Worm (Caenorhabditis elegans) whole organism, L4 larva: ENCODE results near the gene fbxl-5.

ENCODE experiments used
- F10B5.3 ChIP-seq: sonication (generic microtip); optimal IDR thresholded peaks from 2 replicates; lab custom pipeline; 2016; ENCODE audit warnings: mild to moderate bottlenecking, missing genetic modification characterization, missing compliant biosample characterization
- F44E2.7 ChIP-seq: fragments of 200-800 bp; sonication (Bioruptor generic); IDR thresholded peaks from 2 replicates; pipeline ENCODE4 v2.1.2; 2022; ENCODE audit warnings: missing genetic modification characterization, missing compliant biosample characterization
- R02D3.7 ChIP-seq: fragments of 150-350 bp; sonication (generic microtip); optimal IDR thresholded peaks from 3 replicates; lab custom pipeline; 2014; ENCODE audit warnings: missing biosample characterization, missing genetic modification characterization
- T26A8.4 ChIP-seq: fragments of 200-800 bp; sonication (Bioruptor generic); IDR thresholded peaks from 2 replicates; pipeline ENCODE4 v1.3.6; 2022; ENCODE audit warnings: missing genetic modification characterization, missing compliant biosample characterization
- Y48G9A.11 ChIP-seq: fragments of 200-800 bp; sonication (Bioruptor generic); IDR thresholded peaks from 2 replicates; pipeline ENCODE4 v1.3.6; 2022; ENCODE audit warnings: missing genetic modification reagents, missing genetic modification characterization, missing compliant biosample characterization
- Y75B8A.6 ChIP-seq: fragments of 200-800 bp; sonication (Bioruptor generic); IDR thresholded peaks from 2 replicates; pipeline ENCODE4 v1.3.6; 2022; ENCODE audit warnings: missing genetic modification reagents, missing genetic modification characterization, missing compliant biosample characterization
- ZK337.2 ChIP-seq: fragments of 200-800 bp; sonication (Bioruptor generic); IDR thresholded peaks from 2 replicates; pipeline ENCODE4 v1.3.6; 2022; ENCODE audit warnings: missing genetic modification reagents, missing genetic modification characterization, missing compliant biosample characterization
- ZK546.5 ChIP-seq, 2 experiments: sonication (generic microtip); optimal IDR thresholded peaks; 2 replicates each; lab custom pipeline; 2017; ENCODE audit warnings: missing biosample characterization in 2 of 2, missing genetic modification characterization in 2 of 2
- aha-1 ChIP-seq: fragments of 150-350 bp; peaks from one replicate; lab custom pipeline; 2014; ENCODE audit warnings: missing biosample characterization, missing genetic modification characterization
- aly-2 ChIP-seq: sonication (generic microtip); optimal IDR thresholded peaks from 2 replicates; lab custom pipeline; 2018; ENCODE audit warnings: missing biosample characterization, missing genetic modification characterization
- attf-4 ChIP-seq: sonication (generic microtip); optimal IDR thresholded peaks from 3 replicates; lab custom pipeline; 2017; ENCODE audit warnings: missing biosample characterization, missing genetic modification characterization
- ceh-20 ChIP-seq: fragments of 200-800 bp; sonication (Bioruptor generic); IDR thresholded peaks from 2 replicates; pipeline ENCODE4 v1.3.6; 2022; ENCODE audit warnings: missing genetic modification reagents, missing genetic modification characterization, missing compliant biosample characterization
- ceh-28 ChIP-seq: fragments of 150-350 bp; optimal IDR thresholded peaks from 2 replicates; lab custom pipeline; 2014; ENCODE audit warnings: missing biosample characterization, missing genetic modification reagents, missing genetic modification characterization
- ces-1 ChIP-seq: fragments of 150-350 bp; sonication (generic microtip); optimal IDR thresholded peaks from 4 replicates; lab custom pipeline; 2014; ENCODE audit warnings: missing biosample characterization, missing genetic modification reagents, missing genetic modification characterization
- daf-12 ChIP-seq: fragments of 150-350 bp; optimal IDR thresholded peaks from 2 replicates; lab custom pipeline; 2014; ENCODE audit warnings: missing biosample characterization, missing genetic modification reagents, missing genetic modification characterization
- daf-19 ChIP-seq: fragments of 200-800 bp; sonication (Bioruptor generic); conservative IDR thresholded peaks from 2 replicates; pipeline ENCODE4 v1.3.6; 2022; ENCODE audit warnings: missing genetic modification characterization, missing compliant biosample characterization
- daf-8 ChIP-seq: fragments of 200-800 bp; sonication (Bioruptor generic); IDR thresholded peaks from 2 replicates; pipeline ENCODE4 v1.3.6; 2022; ENCODE audit warnings: missing genetic modification characterization, missing compliant biosample characterization
- dmd-9 ChIP-seq: fragments of 200-800 bp; sonication (Bioruptor generic); IDR thresholded peaks from 2 replicates; pipeline ENCODE4 v1.3.6; 2022; ENCODE audit warnings: missing genetic modification reagents, missing genetic modification characterization, missing compliant biosample characterization
- egl-27 ChIP-seq: sonication (generic microtip); optimal IDR thresholded peaks from 3 replicates; lab custom pipeline; 2017; ENCODE audit warnings: missing biosample characterization, missing genetic modification reagents, missing genetic modification characterization
- fos-1 ChIP-seq: fragments of 150-350 bp; optimal IDR thresholded peaks from 2 replicates; lab custom pipeline; 2014; ENCODE audit warnings: missing biosample characterization, missing genetic modification characterization
- hlh-11 ChIP-seq: fragments of 200-800 bp; sonication (Bioruptor generic); optimal IDR thresholded peaks from 2 replicates; lab custom pipeline; 2018; ENCODE audit warnings: mild to moderate bottlenecking, missing genetic modification characterization, missing compliant biosample characterization
- hlh-30 ChIP-seq: sonication (generic microtip); optimal IDR thresholded peaks from 2 replicates; lab custom pipeline; 2017; ENCODE audit warnings: antibody characterized with exemption, mild to moderate bottlenecking, missing genetic modification characterization, missing compliant biosample characterization; ENCODE audit not compliant: insufficient read depth
- lin-13 ChIP-seq: fragments of 150-350 bp; optimal IDR thresholded peaks from 2 replicates; lab custom pipeline; 2014; ENCODE audit warnings: missing biosample characterization, missing genetic modification reagents, missing genetic modification characterization
- lin-29 ChIP-seq: fragments of 200-800 bp; sonication (Bioruptor generic); IDR thresholded peaks from 2 replicates; pipeline ENCODE4 v1.3.6; 2022; ENCODE audit warnings: missing genetic modification reagents, missing genetic modification characterization, missing compliant biosample characterization
- lir-3 ChIP-seq: sonication (generic microtip); optimal IDR thresholded peaks from 2 replicates; lab custom pipeline; 2016; ENCODE audit warnings: mild to moderate bottlenecking, missing genetic modification characterization, missing compliant biosample characterization
- madf-5 ChIP-seq, 2 experiments: fragments of 200-800 bp; sonication (Bioruptor generic); IDR thresholded peaks; 2 replicates each; pipeline ENCODE4 v1.3.6; 2022; ENCODE audit warnings: missing compliant biosample characterization in 2 of 2, missing genetic modification characterization in 2 of 2
- mdl-1 ChIP-seq, 2 experiments: fragments of 150-350 bp in 1 of 2; sonication (generic microtip) in 1 of 2; optimal IDR thresholded peaks; 2 replicates each; lab custom pipeline; 2014 to 2017; ENCODE audit warnings: missing biosample characterization in 2 of 2, missing genetic modification characterization in 2 of 2
- mxl-2 ChIP-seq: fragments of 200-800 bp; sonication (Bioruptor generic); conservative IDR thresholded peaks from 2 replicates; pipeline ENCODE4 v1.3.6; 2022; ENCODE audit warnings: missing genetic modification reagents, missing genetic modification characterization, missing compliant biosample characterization
- nhr-102 ChIP-seq: sonication (generic microtip); optimal IDR thresholded peaks from 2 replicates; lab custom pipeline; 2016; ENCODE audit warnings: mild to moderate bottlenecking, missing genetic modification characterization, moderate library complexity, missing compliant biosample characterization
- nhr-11 ChIP-seq: fragments of 150-350 bp; optimal IDR thresholded peaks from 2 replicates; lab custom pipeline; 2014; ENCODE audit warnings: missing biosample characterization, missing genetic modification characterization
- nhr-25 ChIP-seq: sonication (generic microtip); optimal IDR thresholded peaks from 2 replicates; lab custom pipeline; 2017; ENCODE audit warnings: missing genetic modification characterization, mild to moderate bottlenecking, missing compliant biosample characterization, antibody characterized with exemption, moderate library complexity, borderline replicate concordance; ENCODE audit not compliant: insufficient read depth
- nhr-48 ChIP-seq: sonication (generic microtip); optimal IDR thresholded peaks from 2 replicates; lab custom pipeline; 2016; ENCODE audit warnings: mild to moderate bottlenecking, missing genetic modification characterization, missing compliant biosample characterization
- nhr-76 ChIP-seq: fragments of 150-350 bp; optimal IDR thresholded peaks from 2 replicates; lab custom pipeline; 2014; ENCODE audit warnings: missing biosample characterization, missing genetic modification characterization
- nhr-77 ChIP-seq: fragments of 150-350 bp; optimal IDR thresholded peaks from 2 replicates; lab custom pipeline; 2014; ENCODE audit warnings: missing biosample characterization, missing genetic modification characterization
- php-3 ChIP-seq: fragments of 200-800 bp; sonication (Bioruptor generic); IDR thresholded peaks from 2 replicates; pipeline ENCODE4 v1.3.6; 2022; ENCODE audit warnings: missing genetic modification reagents, missing genetic modification characterization, missing compliant biosample characterization
- saeg-2 ChIP-seq: fragments of 200-800 bp; sonication (Bioruptor generic); IDR thresholded peaks from 2 replicates; pipeline ENCODE4 v1.3.6; 2022; ENCODE audit warnings: missing genetic modification reagents, missing genetic modification characterization, missing compliant biosample characterization
- snpc-1.2 ChIP-seq: fragments of 200-800 bp; sonication (Bioruptor generic); IDR thresholded peaks from 2 replicates; pipeline ENCODE4 v1.3.6; 2022; ENCODE audit warnings: missing genetic modification reagents, missing genetic modification characterization, missing compliant biosample characterization
- spr-3 ChIP-seq: fragments of 200-800 bp; sonication (Bioruptor generic); optimal IDR thresholded peaks from 2 replicates; lab custom pipeline; 2018; ENCODE audit warnings: mild to moderate bottlenecking, missing genetic modification characterization, missing compliant biosample characterization
- tra-1 ChIP-seq: fragments of 200-800 bp; sonication (Bioruptor generic); IDR thresholded peaks from 2 replicates; pipeline ENCODE4 v1.3.6; 2022; ENCODE audit warnings: missing genetic modification reagents, missing genetic modification characterization, missing compliant biosample characterization
- unc-130 ChIP-seq: sonication (generic microtip); optimal IDR thresholded peaks from 2 replicates; lab custom pipeline; 2016; ENCODE audit warnings: missing genetic modification reagents, missing genetic modification characterization, missing compliant biosample characterization
- unc-62 ChIP-seq, 3 experiments: fragments of 150-350 bp in 1 of 3; sonication (generic microtip); optimal IDR thresholded peaks in 2 of 3; peaks in 1 of 3; 1 replicate in 1 of 3; 2 replicates in 2 of 3; lab custom pipeline; 2014 to 2017; ENCODE audit warnings: missing biosample characterization in 3 of 3, missing genetic modification characterization in 3 of 3, missing genetic modification reagents in 3 of 3, missing genotype in 1 of 3
- vab-7 ChIP-seq: fragments of 200-800 bp; sonication (Bioruptor generic); IDR thresholded peaks from 2 replicates; pipeline ENCODE4 v1.3.6; 2022; ENCODE audit warnings: missing genetic modification reagents, missing genetic modification characterization, missing compliant biosample characterization
- zfp-3 ChIP-seq: fragments of 200-800 bp; sonication (Bioruptor generic); conservative IDR thresholded peaks from 2 replicates; pipeline ENCODE4 v1.3.6; 2022; ENCODE audit warnings: missing genetic modification reagents, missing genetic modification characterization, missing compliant biosample characterization
- zip-11 ChIP-seq: fragments of 200-800 bp; sonication (Bioruptor generic); IDR thresholded peaks from 2 replicates; pipeline ENCODE4 v1.3.6; 2022; ENCODE audit warnings: missing genetic modification characterization, missing compliant biosample characterization
- zip-2 ChIP-seq: fragments of 150-350 bp; optimal IDR thresholded peaks from 2 replicates; lab custom pipeline; 2014; ENCODE audit warnings: missing biosample characterization, missing genetic modification characterization

fbxl-5 gene

DNA sequence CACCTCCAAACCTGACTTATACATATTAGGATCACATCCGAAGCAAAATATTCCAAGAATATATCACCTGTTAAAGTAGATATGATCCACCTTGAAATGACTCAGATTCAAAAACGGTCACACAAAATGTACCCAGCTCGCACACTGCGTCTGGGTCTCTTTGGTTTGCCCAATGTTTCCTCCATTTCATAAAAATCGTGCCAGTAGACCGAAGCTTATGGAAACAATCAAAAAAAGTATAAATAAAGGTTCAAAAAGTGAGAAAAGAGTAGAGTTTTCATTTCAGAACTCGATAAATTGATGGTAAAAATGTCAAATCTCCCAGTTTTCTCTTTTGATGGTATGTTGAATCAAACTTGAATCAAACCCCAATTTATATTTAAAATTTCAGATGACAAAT is 5.0 kb upstream of the fbxl-5 start, which contains the start of gene srr-9:
Gene srr-9, plus strand, starts transcription at position 301 of the 400 bp plus-strand sequence.
- TF ChIP-seq aha-1 (tag; lab: Kevin White, UChicago) (peak; percentile 80), daf-19 (GFP tag; lab: Robert Waterston, UW) (no peak), nhr-77 (tag; lab: Kevin White, UChicago) (no peak), aly-2 (no peak), lin-13 (GFP tag; lab: Kevin White, UChicago) (no peak), madf-5 (GFP tag; IDR thresholded peaks at IDR 0.05; lab: Robert Waterston, UW) (no peak), mxl-2 (no peak), spr-3 (GFP tag; lab: Kevin White, UChicago) (no peak)

DNA sequence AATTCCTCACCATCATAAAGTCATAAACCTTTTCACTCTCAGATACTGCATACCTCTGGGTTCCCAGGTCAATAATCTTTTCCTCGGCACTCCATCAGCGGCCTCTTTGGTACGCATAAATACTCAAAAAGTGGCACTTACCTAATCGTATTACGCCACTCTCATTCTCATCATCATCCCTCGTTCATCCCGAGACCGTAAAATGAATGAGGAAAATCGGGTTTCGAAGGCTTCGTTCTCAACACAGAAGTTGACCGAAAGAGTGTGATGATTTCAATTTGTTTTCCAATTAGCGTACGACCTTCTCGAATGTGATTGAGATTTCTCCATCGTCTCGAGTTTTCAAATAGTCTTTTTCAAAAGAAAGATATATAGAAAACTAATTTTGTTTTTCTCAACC is 2.8 kb upstream of the fbxl-5 start:
- TF ChIP-seq nhr-25 (peak; percentile 13), vab-7 (no peak), unc-62 (GFP tag; optimal IDR thresholded peaks at IDR 0.05 in 1 of 2; lab: Kevin White, UChicago) (peak in 1 of 2 experiments; percentile 91), unc-62 (tag; optimal IDR thresholded peaks at IDR 0.05; lab: Kevin White, UChicago) (no peak), hlh-11 (tag; lab: Kevin White, UChicago) (no peak), nhr-77 (tag; lab: Kevin White, UChicago) (no peak)
- TF ChIP-seq, all 104 proteins: peak for 2

DNA sequence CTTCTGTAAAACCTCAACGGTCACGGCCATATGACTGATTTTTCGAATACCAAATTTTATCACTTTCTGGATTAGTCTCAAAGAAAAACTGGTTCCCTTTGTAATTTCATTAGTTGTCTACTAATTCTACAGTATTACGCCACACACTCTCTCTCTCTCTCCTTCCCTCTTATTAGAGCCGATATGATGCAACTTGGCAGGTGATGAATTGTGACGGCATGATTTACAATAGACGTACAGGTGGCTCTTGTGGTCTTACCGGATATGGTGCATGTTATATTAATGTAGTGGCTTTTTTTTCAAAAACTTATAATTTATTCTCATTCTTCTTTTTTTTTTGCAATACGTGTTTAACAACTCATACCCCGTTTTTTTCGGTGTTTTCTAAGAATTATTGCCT is 791 bp upstream of the fbxl-5 start:
- TF ChIP-seq hlh-30 (tag; lab: Kevin White, UChicago): no peak
- no peak for TF ChIP-seq mxl-2
- TF ChIP-seq F10B5.3 (tag; lab: Kevin White, UChicago): no peak
- TF ChIP-seq ceh-20 (GFP tag; lab: Robert Waterston, UW): no peak
- TF ChIP-seq F44E2.7 (GFP tag; lab: Robert Waterston, UW): no peak
- TF ChIP-seq R02D3.7 (tag; lab: Kevin White, UChicago): no peak
- no peak for TF ChIP-seq tra-1 (GFP tag; lab: Robert Waterston, UW)
- TF ChIP-seq nhr-11: no peak
- no peak for TF ChIP-seq hlh-11 (tag; lab: Kevin White, UChicago)
- TF ChIP-seq unc-130: no peak
- TF ChIP-seq dmd-9: no peak
- TF ChIP-seq aha-1 (tag; lab: Kevin White, UChicago): no peak
- no peak for TF ChIP-seq lin-29 (GFP tag; lab: Robert Waterston, UW)
- TF ChIP-seq spr-3 (GFP tag; lab: Kevin White, UChicago): no peak

DNA sequence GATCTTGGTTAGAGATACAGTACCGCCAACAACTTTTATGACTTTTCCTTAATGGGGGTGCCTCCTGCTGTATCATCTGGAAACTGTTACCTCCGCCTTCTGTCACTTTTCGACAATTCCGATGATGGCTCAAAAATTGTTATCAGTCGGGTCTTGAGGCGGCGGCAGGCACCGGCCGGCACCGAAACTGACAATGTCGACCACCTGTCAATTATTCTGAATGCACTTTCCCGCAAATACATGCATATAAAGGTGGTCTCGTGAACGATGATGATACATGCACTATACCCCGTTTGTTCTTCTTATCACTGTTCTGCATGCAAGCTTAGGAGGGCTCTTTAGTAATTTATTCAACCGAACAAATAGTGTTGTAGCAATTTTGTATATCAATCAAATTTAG is 1.4 kb downstream of the fbxl-5 start:
- TF ChIP-seq ceh-20 (GFP tag; lab: Robert Waterston, UW) (peak; percentile 80), nhr-25 (no peak), php-3 (GFP tag; lab: Robert Waterston, UW) (peak; percentile 93), nhr-76 (no peak), nhr-48 (tag; lab: Kevin White, UChicago) (peak; percentile 88), attf-4 (tag; lab: Kevin White, UChicago) (no peak), nhr-102 (tag; lab: Kevin White, UChicago) (peak; percentile 85), R02D3.7 (tag; lab: Kevin White, UChicago) (no peak), daf-12 (tag; lab: Kevin White, UChicago) (no peak), fos-1 (no peak), daf-8 (no peak), lir-3 (tag; lab: Kevin White, UChicago) (no peak), zfp-3 (GFP tag; lab: Robert Waterston, UW) (no peak), ces-1 (GFP tag; lab: Kevin White, UChicago) (no peak), mxl-2 (0 out of 2 replicates have a peak, but pooled peaks have one; percentile 28), T26A8.4 (GFP tag; lab: Robert Waterston, UW) (0 out of 2 replicates have a peak, but pooled peaks have one; percentile 47), zip-11 (GFP tag; lab: Robert Waterston, UW) (no peak), Y75B8A.6 (GFP tag; lab: Robert Waterston, UW) (no peak), nhr-11 (no peak), ZK546.5 (tag; optimal IDR thresholded peaks at IDR 0.05; lab: Kevin White, UChicago) (no peak), zip-2 (tag; lab: Kevin White, UChicago) (no peak), saeg-2 (GFP tag; lab: Robert Waterston, UW) (peak; percentile 80; the same call in 1 of the 2 replicates), ZK337.2 (no peak), mdl-1 (tag; optimal IDR thresholded peaks at IDR 0.05; lab: Kevin White, UChicago) (peak in 1 of 2 experiments; percentile 2), snpc-1.2 (GFP tag; lab: Robert Waterston, UW) (no peak), Y48G9A.11 (GFP tag; lab: Robert Waterston, UW) (no peak), aha-1 (tag; lab: Kevin White, UChicago) (peak; percentile 50), egl-27 (tag; lab: Kevin White, UChicago) (no peak), aly-2 (no peak), ceh-28 (tag; lab: Kevin White, UChicago) (no peak)
